Worm (Caenorhabditis elegans) whole organism, mixed stage, embryonic: ENCODE results near the gene frm-7.

Experiments used
- M03D4.4 ChIP-seq: sonication (generic microtip); optimal IDR thresholded peaks from 2 replicates; lab custom pipeline; 2017; ENCODE audit warnings: mild to moderate bottlenecking, missing genetic modification characterization, missing compliant biosample characterization
- bed-3 ChIP-seq: fragments of 200-800 bp; sonication (Bioruptor generic); optimal IDR thresholded peaks from 3 replicates; lab custom pipeline; 2018; ENCODE audit warnings: mild to moderate bottlenecking, missing genetic modification characterization, moderate library complexity, missing compliant biosample characterization
- blmp-1 ChIP-seq: fragments of 150-350 bp; optimal IDR thresholded peaks from 2 replicates; lab custom pipeline; 2014; ENCODE audit warnings: missing biosample characterization, missing genetic modification characterization
- ceh-39 ChIP-seq: fragments of 150-350 bp; optimal IDR thresholded peaks from 2 replicates; lab custom pipeline; 2014; ENCODE audit warnings: missing biosample characterization, missing genetic modification characterization
- ceh-43 ChIP-seq: fragments of 200-800 bp; sonication (Bioruptor generic); optimal IDR thresholded peaks from 2 replicates; lab custom pipeline; 2018; ENCODE audit warnings: mild to moderate bottlenecking, missing genetic modification characterization, moderate library complexity, missing compliant biosample characterization
- ces-1 ChIP-seq: fragments of 150-350 bp; optimal IDR thresholded peaks from 2 replicates; lab custom pipeline; 2014; ENCODE audit warnings: missing biosample characterization, missing genetic modification reagents, missing genetic modification characterization
- cnd-1 ChIP-seq: fragments of 200-800 bp; sonication (Bioruptor generic); optimal IDR thresholded peaks from 2 replicates; lab custom pipeline; 2018; ENCODE audit warnings: mild to moderate bottlenecking, missing genetic modification characterization, missing compliant biosample characterization
- drap-1 ChIP-seq: fragments of 200-800 bp; sonication (Bioruptor generic); optimal IDR thresholded peaks from 3 replicates; lab custom pipeline; 2018; ENCODE audit warnings: mild to moderate bottlenecking, missing genetic modification characterization, missing compliant biosample characterization
- elt-1 ChIP-seq: sonication (generic microtip); optimal IDR thresholded peaks from 2 replicates; lab custom pipeline; 2017; ENCODE audit warnings: missing genetic modification characterization, mild to moderate bottlenecking, missing compliant biosample characterization, antibody characterized with exemption, moderate library complexity, borderline replicate concordance; ENCODE audit not compliant: insufficient read depth
- elt-3 ChIP-seq: fragments of 150-350 bp; optimal IDR thresholded peaks from 2 replicates; lab custom pipeline; 2014; ENCODE audit warnings: missing biosample characterization, missing genetic modification characterization
- flh-1 ChIP-seq: fragments of 200-800 bp; sonication (Bioruptor generic); optimal IDR thresholded peaks from 2 replicates; lab custom pipeline; 2018; ENCODE audit warnings: mild to moderate bottlenecking, missing genetic modification characterization, moderate library complexity, missing compliant biosample characterization
- ham-2 ChIP-seq: fragments of 200-800 bp; sonication (Bioruptor generic); optimal IDR thresholded peaks from 2 replicates; lab custom pipeline; 2018; ENCODE audit warnings: mild to moderate bottlenecking, missing genetic modification characterization, missing compliant biosample characterization
- hlh-1 ChIP-seq: fragments of 150-350 bp; optimal IDR thresholded peaks from 2 replicates; lab custom pipeline; 2014; ENCODE audit warnings: missing biosample characterization, missing genetic modification reagents, missing genetic modification characterization
- lin-13 ChIP-seq: fragments of 150-350 bp; optimal IDR thresholded peaks from 2 replicates; lab custom pipeline; 2014; ENCODE audit warnings: missing biosample characterization, missing genetic modification characterization
- lsy-2 ChIP-seq: fragments of 150-350 bp; optimal IDR thresholded peaks from 2 replicates; lab custom pipeline; 2014; ENCODE audit warnings: missing biosample characterization, missing genetic modification characterization
- mab-5 ChIP-seq: fragments of 150-350 bp; optimal IDR thresholded peaks from 2 replicates; lab custom pipeline; 2014; ENCODE audit warnings: missing biosample characterization, missing genetic modification characterization
- mep-1 ChIP-seq: fragments of 150-350 bp; optimal IDR thresholded peaks from 2 replicates; lab custom pipeline; 2017; ENCODE audit warnings: missing biosample characterization, missing genetic modification reagents, missing genetic modification characterization, inconsistent platforms
- mls-2 ChIP-seq: sonication (generic microtip); optimal IDR thresholded peaks from 2 replicates; lab custom pipeline; 2016; ENCODE audit warnings: mild to moderate bottlenecking, missing genetic modification characterization, moderate library complexity, missing compliant biosample characterization
- nhr-12 ChIP-seq: fragments of 150-350 bp; optimal IDR thresholded peaks from 2 replicates; lab custom pipeline; 2014; ENCODE audit warnings: missing biosample characterization, missing genetic modification characterization
- nhr-237 ChIP-seq: fragments of 150-350 bp; optimal IDR thresholded peaks from 2 replicates; lab custom pipeline; 2014; ENCODE audit warnings: missing biosample characterization, missing genetic modification characterization
- nhr-28 ChIP-seq: fragments of 150-350 bp; optimal IDR thresholded peaks from 2 replicates; lab custom pipeline; 2014; ENCODE audit warnings: missing biosample characterization, missing genetic modification characterization
- nhr-76 ChIP-seq: sonication (generic microtip); optimal IDR thresholded peaks from 2 replicates; lab custom pipeline; 2017; ENCODE audit warnings: missing biosample characterization, missing genetic modification characterization
- pha-4 ChIP-seq: fragments of 150-350 bp; optimal IDR thresholded peaks from 2 replicates; lab custom pipeline; 2018; ENCODE audit warnings: missing biosample characterization, missing genetic modification reagents, missing genetic modification characterization
- sem-2 ChIP-seq: fragments of 200-800 bp; sonication (Bioruptor generic); optimal IDR thresholded peaks from 2 replicates; lab custom pipeline; 2018; ENCODE audit warnings: mild to moderate bottlenecking, missing genetic modification characterization, missing compliant biosample characterization
- snpc-4 ChIP-seq: fragments of 150-350 bp; optimal IDR thresholded peaks from 2 replicates; lab custom pipeline; 2014; ENCODE audit warnings: missing biosample characterization, missing genetic modification characterization
- sptf-1 ChIP-seq: sonication (generic microtip); optimal IDR thresholded peaks from 2 replicates; lab custom pipeline; 2017; ENCODE audit warnings: mild to moderate bottlenecking, missing genetic modification characterization, moderate library complexity, missing compliant biosample characterization
- tbx-8 ChIP-seq: fragments of 200-800 bp; sonication (Bioruptor generic); optimal IDR thresholded peaks from 2 replicates; lab custom pipeline; 2018; ENCODE audit warnings: mild to moderate bottlenecking, missing genetic modification characterization, moderate library complexity, missing compliant biosample characterization
- unc-120 ChIP-seq: sonication (generic microtip); optimal IDR thresholded peaks from 2 replicates; lab custom pipeline; 2017; ENCODE audit warnings: missing genetic modification characterization, missing compliant biosample characterization; ENCODE audit not compliant: poor library complexity, severe bottlenecking
- unc-62 ChIP-seq: fragments of 150-350 bp; optimal IDR thresholded peaks from 2 replicates; lab custom pipeline; 2014; ENCODE audit warnings: missing biosample characterization, missing genetic modification reagents, missing genetic modification characterization
- ztf-11 ChIP-seq: fragments of 150-350 bp; optimal IDR thresholded peaks from 2 replicates; lab custom pipeline; 2014; ENCODE audit warnings: missing biosample characterization, missing genetic modification characterization

The frm-7 gene

ce11 chrV:12305677-12306076 lies 3.4 kb downstream of the frm-7 start:
- TF ChIP-seq tbx-8 (GFP tag; lab: Kevin White, UChicago) = no peak
- no peak for TF ChIP-seq lin-13
- TF ChIP-seq nhr-76 (tag; lab: Kevin White, UChicago) = no peak
- TF ChIP-seq cnd-1 (tag; lab: Kevin White, UChicago) = no peak
- no peak for TF ChIP-seq lsy-2
- no peak for TF ChIP-seq elt-1 (tag; lab: Kevin White, UChicago)

- TF ChIP-seq snpc-4 (tag; lab: Kevin White, UChicago) = no peak
- no peak for TF ChIP-seq ceh-39 (tag; lab: Kevin White, UChicago)
- TF ChIP-seq ztf-11 (tag; lab: Kevin White, UChicago) = no peak
- TF ChIP-seq unc-62 (GFP tag; lab: Kevin White, UChicago) = no peak
- no peak for TF ChIP-seq elt-3 (tag; lab: Kevin White, UChicago)
- no peak for TF ChIP-seq nhr-12 (tag; lab: Kevin White, UChicago)
- no peak for TF ChIP-seq lsy-2
- no peak for TF ChIP-seq sem-2 (GFP tag; lab: Kevin White, UChicago)
- no peak for TF ChIP-seq ceh-43
- no peak for TF ChIP-seq nhr-237
These were observed 4.8 kb downstream of the frm-7 start, which contains the start of gene srg-45 for ce11 chrV:12307011-12307540. Gene srg-45 (plus strand): TSS chrV:12307490.

- TF ChIP-seq nhr-237 = no peak
- TF ChIP-seq ham-2 (GFP tag; lab: Kevin White, UChicago) = no peak
- no peak for TF ChIP-seq blmp-1 (tag; lab: Kevin White, UChicago)
- TF ChIP-seq cnd-1 (tag; lab: Kevin White, UChicago) = no peak
- no peak for TF ChIP-seq sptf-1 (tag; lab: Kevin White, UChicago)
- TF ChIP-seq pha-4 (tag; lab: Kevin White, UChicago) = no peak
- no peak for TF ChIP-seq mep-1
- no peak for TF ChIP-seq ces-1
- no peak for TF ChIP-seq unc-120 (tag; lab: Kevin White, UChicago)
- no peak for TF ChIP-seq nhr-28
- no peak for TF ChIP-seq nhr-12 (tag; lab: Kevin White, UChicago)
- no peak for TF ChIP-seq elt-1 (tag; lab: Kevin White, UChicago)
- TF ChIP-seq, all 35 proteins: peak for 0
These were observed 8.0 kb downstream of the frm-7 start, which contains the start of gene hpo-30 for ce11 chrV:12310256-12310655. Gene hpo-30 (minus strand): TSS chrV:12310356.

- TF ChIP-seq unc-62 (GFP tag; lab: Kevin White, UChicago) = peak; percentile 18
- no peak for TF ChIP-seq mls-2 (tag; lab: Kevin White, UChicago)
- TF ChIP-seq drap-1 (GFP tag; lab: Kevin White, UChicago) = no peak
- no peak for TF ChIP-seq nhr-28
- TF ChIP-seq ces-1 = peak; percentile 84
- peak; percentile 15 for TF ChIP-seq hlh-1
- TF ChIP-seq, all 35 proteins: peak for 3
These were observed 12.1 kb downstream of the frm-7 start for ce11 chrV:12314413-12314812.

ce11 chrV:12316076-12316475 lies 13.8 kb downstream of the frm-7 start:
- TF ChIP-seq mep-1 (no peak), ham-2 (GFP tag; lab: Kevin White, UChicago) (no peak), mab-5 (no peak), unc-62 (GFP tag; lab: Kevin White, UChicago) (no peak), hlh-1 (no peak), M03D4.4 (no peak), lin-13 (no peak), bed-3 (no peak)

ce11 chrV:12317080-12317479 lies 14.8 kb downstream of the frm-7 start, which contains the start of gene R04F11.3:
Gene R04F11.3 (minus strand): TSS chrV:12317180.
- TF ChIP-seq flh-1 = no peak
- no peak for TF ChIP-seq nhr-76 (tag; lab: Kevin White, UChicago)
- TF ChIP-seq ceh-43 = no peak
- no peak for TF ChIP-seq mep-1
- TF ChIP-seq lsy-2 = no peak
- no peak for TF ChIP-seq cnd-1 (tag; lab: Kevin White, UChicago)
- no peak for TF ChIP-seq nhr-28
- no peak for TF ChIP-seq elt-3 (tag; lab: Kevin White, UChicago)
- TF ChIP-seq bed-3 = no peak
- TF ChIP-seq ztf-11 (tag; lab: Kevin White, UChicago) = no peak
- no peak for TF ChIP-seq hlh-1
